Fruit fly (Drosophila melanogaster) whole organism, embryonic: ENCODE data around the gene Bace.

ENCODE experiments used
- Awh ChIP-seq: fragments of 200-800 bp; sonication (Bioruptor generic); IDR thresholded peaks from 2 replicates; pipeline ENCODE4, ENCODE4 v1.3.6; 2022; ENCODE audit warnings: missing biosample characterization, missing genetic modification characterization
- B-H2 ChIP-seq: fragments of 200-800 bp; sonication (Bioruptor generic); optimal IDR thresholded peaks from 2 replicates; lab custom pipeline; 2018; ENCODE audit warnings: missing biosample characterization, mild to moderate bottlenecking, missing genetic modification characterization
- Bdp1 ChIP-seq: fragments of 200-800 bp; sonication (Bioruptor generic); optimal IDR thresholded peaks from 3 replicates; lab custom pipeline; 2016; ENCODE audit warnings: missing biosample characterization, missing genetic modification characterization
- Bgb ChIP-seq: fragments of 200-800 bp; sonication (Bioruptor generic); IDR thresholded peaks from 2 replicates; pipeline ENCODE4 v1.3.6; 2022; ENCODE audit warnings: missing biosample characterization, missing genetic modification characterization; ENCODE audit not compliant: partially characterized antibody
- Blimp-1 ChIP-seq: fragments of 200-800 bp; sonication (Bioruptor generic); optimal IDR thresholded peaks from 3 replicates; lab custom pipeline; 2018; ENCODE audit warnings: missing biosample characterization, missing genetic modification characterization, mild to moderate bottlenecking, moderate library complexity, missing genetic modification reagents
- CG10267 ChIP-seq: fragments of 200-800 bp; sonication (Bioruptor generic); optimal IDR thresholded peaks from 2 replicates; lab custom pipeline; 2018; ENCODE audit warnings: missing biosample characterization, mild to moderate bottlenecking, missing genetic modification characterization, moderate library complexity
- CG10274 ChIP-seq: fragments of 200-800 bp; sonication (Bioruptor generic); optimal IDR thresholded peaks from 3 replicates; lab custom pipeline; 2017; ENCODE audit warnings: missing biosample characterization, mild to moderate bottlenecking, missing genetic modification characterization
- CG12391 ChIP-seq: fragments of 200-800 bp; sonication (Bioruptor generic); optimal IDR thresholded peaks from 3 replicates; lab custom pipeline; 2018; ENCODE audit warnings: missing biosample characterization, mild to moderate bottlenecking, missing genetic modification characterization, moderate library complexity
- CG12744 ChIP-seq: fragments of 200-800 bp; sonication (Bioruptor generic); optimal IDR thresholded peaks from 2 replicates; lab custom pipeline; 2016; ENCODE audit warnings: missing biosample characterization, missing genetic modification characterization
- CG12769 ChIP-seq: fragments of 200-800 bp; sonication (Bioruptor generic); optimal IDR thresholded peaks from 2 replicates; lab custom pipeline; 2019; ENCODE audit warnings: missing biosample characterization, mild to moderate bottlenecking, missing genetic modification characterization, moderate library complexity
- CG14860 ChIP-seq: fragments of 200-800 bp; sonication (Bioruptor generic); IDR thresholded peaks from 3 replicates; pipeline ENCODE4 v1.3.6; 2022; ENCODE audit warnings: missing biosample characterization, missing genetic modification characterization; ENCODE audit not compliant: partially characterized antibody
- CG1602 ChIP-seq: fragments of 200-800 bp; sonication (Bioruptor generic); optimal IDR thresholded peaks from 3 replicates; lab custom pipeline; 2016; ENCODE audit warnings: missing biosample characterization, missing genetic modification characterization
- CG17912 ChIP-seq: fragments of 200-800 bp; sonication (Bioruptor generic); optimal IDR thresholded peaks from 2 replicates; lab custom pipeline; 2018; ENCODE audit warnings: missing biosample characterization, mild to moderate bottlenecking, missing genetic modification characterization
- CG18011 ChIP-seq: fragments of 200-800 bp; sonication (Bioruptor generic); optimal IDR thresholded peaks from 2 replicates; lab custom pipeline; 2017; ENCODE audit warnings: missing biosample characterization, missing genetic modification characterization, mild to moderate bottlenecking, moderate library complexity, missing genotype
- CG2120 ChIP-seq: fragments of 200-800 bp; sonication (Bioruptor generic); optimal IDR thresholded peaks from 3 replicates; lab custom pipeline; 2016; ENCODE audit warnings: missing biosample characterization, missing genetic modification characterization
- CG31224 ChIP-seq: fragments of 200-800 bp; sonication (Bioruptor generic); IDR thresholded peaks from 2 replicates; pipeline ENCODE4 v1.3.6; 2022; ENCODE audit warnings: missing biosample characterization, missing genetic modification characterization
- CG34422 ChIP-seq: fragments of 200-800 bp; sonication (Bioruptor generic); IDR thresholded peaks from 3 replicates; pipeline ENCODE4 v1.3.6; 2022; ENCODE audit warnings: missing biosample characterization, missing genetic modification characterization
- CG43689 ChIP-seq: fragments of 200-800 bp; sonication (Bioruptor generic); IDR thresholded peaks from 2 replicates; pipeline ENCODE4 v1.3.6; 2022; ENCODE audit warnings: missing biosample characterization, missing genetic modification characterization
- CG7745 ChIP-seq: fragments of 200-800 bp; sonication (Bioruptor generic); optimal IDR thresholded peaks from 2 replicates; lab custom pipeline; 2018; ENCODE audit warnings: missing biosample characterization, mild to moderate bottlenecking, missing genetic modification characterization, moderate library complexity
- CG7987 ChIP-seq: fragments of 200-800 bp; sonication (Bioruptor generic); optimal IDR thresholded peaks from 2 replicates; lab custom pipeline; 2018; ENCODE audit warnings: missing biosample characterization, mild to moderate bottlenecking, missing genetic modification characterization, moderate library complexity
- CG8290 ChIP-seq, 3 experiments: fragments of 200-800 bp; sonication (Bioruptor generic); optimal IDR thresholded peaks; 2 replicates each; lab custom pipeline; 2016 to 2019; ENCODE audit warnings: missing biosample characterization in 3 of 3, missing genetic modification characterization in 3 of 3, mild to moderate bottlenecking in 2 of 3, moderate library complexity in 1 of 3
- CG9797 ChIP-seq: fragments of 200-800 bp; sonication (Bioruptor generic); optimal IDR thresholded peaks from 3 replicates; lab custom pipeline; 2018; ENCODE audit warnings: missing biosample characterization, mild to moderate bottlenecking, missing genetic modification characterization
- CG9932 ChIP-seq: fragments of 200-800 bp; sonication (Bioruptor generic); IDR thresholded peaks from 2 replicates; pipeline ENCODE4 v1.3.6; 2022; ENCODE audit warnings: missing biosample characterization, missing genetic modification characterization
- D ChIP-seq, 2 experiments: fragments of 200-800 bp in 1 of 2; fragments of >200 bp in 1 of 2; sonication (Bioruptor generic) in 1 of 2; optimal IDR thresholded peaks; 2 replicates in 1 of 2; 3 replicates in 1 of 2; lab custom pipeline; 2017; ENCODE audit warnings: mild to moderate bottlenecking in 1 of 2, missing biosample characterization in 1 of 2, missing genetic modification characterization in 1 of 2, missing genetic modification reagents in 1 of 2
- Dbx ChIP-seq: fragments of 200-800 bp; sonication (Bioruptor generic); IDR thresholded peaks from 3 replicates; pipeline ENCODE4 v1.3.6; 2022; ENCODE audit warnings: missing biosample characterization, missing genetic modification characterization
- Deaf1 ChIP-seq: fragments of 200-800 bp; optimal IDR thresholded peaks from 3 replicates; lab custom pipeline; 2019; ENCODE audit warnings: missing biosample characterization, mild to moderate bottlenecking, missing genetic modification characterization, moderate library complexity
- Dek ChIP-seq: fragments of 200-800 bp; sonication (Bioruptor generic); optimal IDR thresholded peaks from 3 replicates; lab custom pipeline; 2019; ENCODE audit warnings: missing biosample characterization, mild to moderate bottlenecking, missing genetic modification characterization, moderate library complexity
- E2f1 ChIP-seq: fragments of 200-800 bp; sonication (Bioruptor generic); IDR thresholded peaks from 2 replicates; pipeline ENCODE4 v1.3.6; 2022; ENCODE audit warnings: missing biosample characterization, missing genetic modification characterization
- E2f2 ChIP-seq: fragments of 200-800 bp; sonication (Bioruptor generic); IDR thresholded peaks from 2 replicates; pipeline ENCODE4 v1.3.6; 2022; ENCODE audit warnings: missing biosample characterization, missing genetic modification characterization
- HLH3B ChIP-seq: fragments of 200-800 bp; sonication (Bioruptor generic); IDR thresholded peaks from 2 replicates; pipeline ENCODE4 v1.3.6; 2022; ENCODE audit warnings: missing biosample characterization, missing genetic modification characterization
- HmgZ ChIP-seq: fragments of 200-800 bp; sonication (Bioruptor generic); optimal IDR thresholded peaks from 2 replicates; lab custom pipeline; 2018; ENCODE audit warnings: missing biosample characterization, mild to moderate bottlenecking, missing genetic modification characterization
- Mad ChIP-seq: fragments of 200-800 bp; sonication (Bioruptor generic); optimal IDR thresholded peaks from 2 replicates; lab custom pipeline; 2016; ENCODE audit warnings: missing biosample characterization, missing genetic modification characterization
- Max ChIP-seq: fragments of 200-800 bp; sonication (Bioruptor generic); optimal IDR thresholded peaks from 2 replicates; lab custom pipeline; 2016; ENCODE audit warnings: missing biosample characterization, mild to moderate bottlenecking, missing genetic modification characterization
- Trl ChIP-seq, 3 experiments: fragments of >200 bp in 2 of 3; fragments of 200-800 bp in 1 of 3; sonication (Bioruptor generic) in 1 of 3; optimal IDR thresholded peaks; 2 replicates in 1 of 3; 3 replicates in 2 of 3; lab custom pipeline; 2016 to 2017; ENCODE audit warnings: missing biosample characterization in 1 of 3, missing genetic modification characterization in 1 of 3
- Xbp1 ChIP-seq: fragments of 200-800 bp; sonication (Bioruptor generic); optimal IDR thresholded peaks from 3 replicates; lab custom pipeline; 2016; ENCODE audit warnings: missing biosample characterization, mild to moderate bottlenecking, missing genetic modification characterization
- al ChIP-seq: fragments of 200-800 bp; sonication (Bioruptor generic); IDR thresholded peaks from 2 replicates; pipeline ENCODE4 v1.3.6; 2022; ENCODE audit warnings: missing biosample characterization, missing genetic modification characterization
- amos ChIP-seq: fragments of 200-800 bp; sonication (Bioruptor generic); IDR thresholded peaks from 2 replicates; pipeline ENCODE4 v1.3.6; 2022; ENCODE audit warnings: missing biosample characterization, missing genetic modification characterization; ENCODE audit not compliant: partially characterized antibody
- ato ChIP-seq: fragments of 200-800 bp; sonication (Bioruptor generic); IDR thresholded peaks from 2 replicates; pipeline ENCODE4 v1.3.6; 2022; ENCODE audit warnings: missing biosample characterization, missing genetic modification characterization; ENCODE audit not compliant: partially characterized antibody
- cad ChIP-seq: fragments of >200 bp; optimal IDR thresholded peaks from 2 replicates; lab custom pipeline; 2017; ENCODE audit warnings: missing biosample characterization, missing genetic modification characterization
- disco-r ChIP-seq: fragments of 200-800 bp; sonication (Bioruptor generic); optimal IDR thresholded peaks from 2 replicates; lab custom pipeline; 2016; ENCODE audit warnings: missing biosample characterization, missing genetic modification characterization
- dmrt99B ChIP-seq: fragments of 200-800 bp; sonication (Bioruptor generic); optimal IDR thresholded peaks from 2 replicates; lab custom pipeline; 2018; ENCODE audit warnings: missing biosample characterization, mild to moderate bottlenecking, missing genetic modification characterization, moderate library complexity
- inv ChIP-seq: fragments of 200-800 bp; sonication (Bioruptor generic); IDR thresholded peaks from 2 replicates; pipeline ENCODE4 v1.3.6; 2022; ENCODE audit warnings: missing biosample characterization, missing genetic modification characterization; ENCODE audit not compliant: partially characterized antibody
- mam ChIP-seq: fragments of 200-800 bp; sonication (Bioruptor generic); optimal IDR thresholded peaks from 3 replicates; lab custom pipeline; 2016; ENCODE audit warnings: missing biosample characterization, missing genetic modification characterization
- mld ChIP-seq: fragments of 200-800 bp; sonication (Bioruptor generic); IDR thresholded peaks from 3 replicates; pipeline ENCODE4 v1.3.6; 2022; ENCODE audit warnings: missing biosample characterization, missing genetic modification characterization; ENCODE audit not compliant: partially characterized antibody
- odd ChIP-seq: fragments of 200-800 bp; sonication (Bioruptor generic); optimal IDR thresholded peaks from 2 replicates; lab custom pipeline; 2017; ENCODE audit warnings: missing biosample characterization, mild to moderate bottlenecking, missing genetic modification characterization
- pfk ChIP-seq: fragments of 200-800 bp; sonication (Bioruptor generic); optimal IDR thresholded peaks from 2 replicates; lab custom pipeline; 2018; ENCODE audit warnings: missing biosample characterization, mild to moderate bottlenecking, missing genetic modification characterization, moderate library complexity
- pho ChIP-seq: fragments of 200-800 bp; sonication (Bioruptor generic); optimal IDR thresholded peaks from 2 replicates; lab custom pipeline; 2016; ENCODE audit warnings: missing biosample characterization, missing genetic modification characterization
- phol ChIP-seq: fragments of 200-800 bp; sonication (Bioruptor generic); optimal IDR thresholded peaks from 3 replicates; lab custom pipeline; 2018; ENCODE audit warnings: missing biosample characterization, mild to moderate bottlenecking, missing genetic modification characterization, moderate library complexity
- sens ChIP-seq: fragments of 200-800 bp; sonication (Bioruptor generic); peaks from one replicate; lab custom pipeline; 2016; ENCODE audit warnings: missing biosample characterization, missing genetic modification characterization

Gene Bace

dm6 chr2L:8511723-8512122 is 15.6 kb upstream of the Bace start, which contains the start of gene CG13096 (continued):
- peak; percentile 80 for TF ChIP-seq CG7987 (GFP tag; lab: Kevin White, UChicago)
- no peak for TF ChIP-seq CG12769 (tag; lab: Kevin White, UChicago)
- peak; percentile 71; the same call in 1 of the 3 replicates for TF ChIP-seq CG34422 (GFP tag; lab: Robert Waterston, UW)
- no peak for TF ChIP-seq HLH3B (GFP tag; lab: Robert Waterston, UW)
- TF ChIP-seq CG1602 (GFP tag; lab: Kevin White, UChicago): no peak
- TF ChIP-seq CG8290 (GFP tag; optimal IDR thresholded peaks at IDR 0.05; lab: Kevin White, UChicago): peak; percentile 90
- TF ChIP-seq CG8290 (tag; optimal IDR thresholded peaks at IDR 0.05; lab: Kevin White, UChicago): peak; percentile 75 to 96
- TF ChIP-seq CG2120 (GFP tag; lab: Kevin White, UChicago): peak; percentile 48
- peak; percentile 99 for TF ChIP-seq Bgb (GFP tag; lab: Robert Waterston, UW)
- TF ChIP-seq mld (GFP tag; lab: Robert Waterston, UW): peak; percentile 94
- no peak for TF ChIP-seq disco-r (GFP tag; lab: Kevin White, UChicago)
- TF ChIP-seq Mad (GFP tag; lab: Kevin White, UChicago): peak; percentile 49
- no peak for TF ChIP-seq odd (GFP tag; lab: Kevin White, UChicago)
- peak; percentile 98 for TF ChIP-seq ato (GFP tag; lab: Robert Waterston, UW)
- TF ChIP-seq CG17912 (GFP tag; lab: Kevin White, UChicago): peak; percentile 59
- TF ChIP-seq cad (GFP tag; lab: Kevin White, UChicago): no peak
- no peak for TF ChIP-seq CG31224 (GFP tag; lab: Robert Waterston, UW)
- TF ChIP-seq Bdp1 (GFP tag; lab: Kevin White, UChicago): peak; percentile 27
- TF ChIP-seq Xbp1 (GFP tag; lab: Kevin White, UChicago): peak; percentile 49
- TF ChIP-seq al (GFP tag; lab: Robert Waterston, UW): peak; percentile 17; the same call in 1 of the 2 replicates
- no peak for TF ChIP-seq pfk (GFP tag; lab: Kevin White, UChicago)
- TF ChIP-seq Dbx (GFP tag; lab: Robert Waterston, UW): peak; percentile 52; the same call in 1 of the 3 replicates
- no peak for TF ChIP-seq CG18011 (GFP tag; lab: Kevin White, UChicago)
- peak; percentile 41 for TF ChIP-seq mam (GFP tag; lab: Kevin White, UChicago)
- TF ChIP-seq CG12744 (GFP tag; lab: Kevin White, UChicago): no peak
- TF ChIP-seq HmgZ: peak; percentile 86
- peak; percentile 74 for TF ChIP-seq CG10267 (tag; lab: Kevin White, UChicago)
- TF ChIP-seq dmrt99B: no peak
- TF ChIP-seq Dek: peak; percentile 52
- peak; percentile 96 for TF ChIP-seq CG14860 (GFP tag; lab: Robert Waterston, UW)
- no peak for TF ChIP-seq E2f1 (GFP tag; lab: Robert Waterston, UW)
- no peak for TF ChIP-seq Trl (optimal IDR thresholded peaks at IDR 0.05; lab: Kevin White, UChicago)
- TF ChIP-seq Trl (GFP tag; optimal IDR thresholded peaks at IDR 0.05; lab: Kevin White, UChicago): no peak
- no peak for TF ChIP-seq CG7745
- TF ChIP-seq sens: peak; percentile 48
- peak; percentile 39 for TF ChIP-seq pho (GFP tag; lab: Kevin White, UChicago)
- TF ChIP-seq CG10274: no peak
- TF ChIP-seq Awh (GFP tag; lab: Robert Waterston, UW): no peak
- no peak for TF ChIP-seq Blimp-1
- TF ChIP-seq Deaf1 (tag; lab: Kevin White, UChicago): peak; percentile 22
- peak; percentile 61 for TF ChIP-seq phol (tag; lab: Kevin White, UChicago)
- TF ChIP-seq CG12391 (tag; lab: Kevin White, UChicago): peak; percentile 44
- peak; percentile 86 for TF ChIP-seq E2f2 (GFP tag; lab: Robert Waterston, UW)
- peak; percentile 96 for TF ChIP-seq Max (GFP tag; lab: Kevin White, UChicago)
- peak; percentile 77 for TF ChIP-seq CG9932
- peak; percentile 97 for TF ChIP-seq inv (GFP tag; lab: Robert Waterston, UW)
- TF ChIP-seq D (optimal IDR thresholded peaks at IDR 0.05; lab: Kevin White, UChicago): no peak
- TF ChIP-seq D (GFP tag; optimal IDR thresholded peaks at IDR 0.05; lab: Kevin White, UChicago): no peak
- TF ChIP-seq CG43689 (GFP tag; lab: Robert Waterston, UW): no peak
- peak; percentile 65 for TF ChIP-seq CG9797
- TF ChIP-seq B-H2 (GFP tag; lab: Kevin White, UChicago): peak; percentile 49
- TF ChIP-seq amos: peak; percentile 99
